Fruit fly (Drosophila melanogaster) Kc167 (cell line): ENCODE data around the gene RnpS1.

Source experiments
- Myc ChIP-seq: fragments of >200 bp; optimal IDR thresholded peaks from 2 replicates; lab custom pipeline; 2017; ENCODE audit warnings: missing external identifiers
- Sin3A ChIP-seq: fragments of >200 bp; optimal IDR thresholded peaks from 2 replicates; lab custom pipeline; 2018; ENCODE audit warnings: missing external identifiers
- h ChIP-seq: fragments of >200 bp; optimal IDR thresholded peaks from 3 replicates; lab custom pipeline; 2018; ENCODE audit warnings: missing external identifiers
- insv ChIP-seq: fragments of >200 bp; optimal IDR thresholded peaks from 3 replicates; lab custom pipeline; 2018; ENCODE audit warnings: missing external identifiers
- psq ChIP-seq: fragments of >200 bp; optimal IDR thresholded peaks from 2 replicates; lab custom pipeline; 2017; ENCODE audit warnings: missing external identifiers
- ttk ChIP-seq: sonication (Bioruptor generic); optimal IDR thresholded peaks from 2 replicates; lab custom pipeline; 2017; ENCODE audit warnings: missing external identifiers

The RnpS1 gene

DNA sequence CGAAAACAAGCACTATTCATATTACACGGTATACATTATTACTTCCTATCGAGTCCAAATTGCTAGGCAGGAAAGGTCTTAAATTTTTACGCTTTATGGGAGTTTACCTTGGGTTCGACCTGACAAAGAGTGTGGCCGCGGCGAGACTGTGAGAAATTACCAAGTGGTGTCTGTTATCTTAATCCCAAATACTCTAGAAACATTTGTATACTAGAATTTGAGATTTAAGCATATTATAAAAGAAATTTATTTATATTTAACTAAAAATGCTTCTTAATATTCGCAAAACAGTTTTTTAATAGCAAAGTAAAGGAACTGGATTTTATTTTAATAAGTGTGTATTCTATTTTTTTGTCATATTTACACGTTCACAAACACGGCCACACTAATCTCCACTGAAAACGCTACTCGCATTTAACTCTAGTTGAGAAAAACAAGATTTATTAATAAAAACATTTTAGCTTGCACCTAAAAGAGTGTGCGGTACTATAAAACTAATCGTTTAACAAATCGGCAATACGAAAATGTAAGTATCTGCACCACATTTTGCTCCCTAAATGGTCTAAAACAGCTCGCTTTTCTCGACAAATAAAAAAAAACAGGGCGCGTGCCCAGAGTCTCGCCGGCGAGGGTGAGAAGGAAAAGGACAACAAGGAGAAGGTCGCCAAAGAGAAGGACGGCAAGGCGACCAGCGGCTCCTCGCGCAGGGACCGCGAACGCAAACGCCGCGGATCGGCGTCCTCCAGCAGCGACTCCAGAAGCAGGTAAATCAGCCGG lies at the start of gene RnpS1, which contains the start of gene mura:
Gene RnpS1, plus strand, starts transcription at position 376 of the 777 bp plus-strand sequence.
Gene mura, minus strand, starts transcription at position 148 of the 777 bp plus-strand sequence.
- TF ChIP-seq Myc (lab: Kevin White, UChicago): no peak
- no peak for TF ChIP-seq psq (lab: Kevin White, UChicago)
- no peak for TF ChIP-seq Sin3A
- TF ChIP-seq insv: no peak
- no peak for TF ChIP-seq h
- TF ChIP-seq ttk: no peak

DNA sequence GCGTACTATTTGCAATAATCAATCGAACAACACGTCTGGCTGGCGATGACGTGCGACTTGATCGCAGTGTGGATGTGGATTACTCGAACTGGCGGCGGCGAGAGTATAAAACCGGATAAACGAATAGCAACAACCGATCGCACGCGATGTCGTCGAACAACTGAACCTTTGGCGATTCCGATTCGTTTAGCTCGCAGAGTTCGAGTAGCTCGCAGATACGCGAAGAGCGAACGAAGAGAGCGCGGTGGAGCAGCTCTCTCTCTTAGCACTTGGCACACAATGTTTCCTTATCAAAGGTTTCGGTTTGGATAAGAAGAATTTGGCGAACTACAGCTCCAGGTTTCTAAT lies 49.4 kb upstream of the RnpS1 start, which contains the start of gene RhoL:
Gene RhoL, minus strand, starts transcription at position 166 of the 348 bp plus-strand sequence.
- TF ChIP-seq h: no peak
- no peak for TF ChIP-seq psq (lab: Kevin White, UChicago)
- TF ChIP-seq ttk: no peak
- no peak for TF ChIP-seq insv
- no peak for TF ChIP-seq Myc (lab: Kevin White, UChicago)
- TF ChIP-seq Sin3A: no peak

DNA sequence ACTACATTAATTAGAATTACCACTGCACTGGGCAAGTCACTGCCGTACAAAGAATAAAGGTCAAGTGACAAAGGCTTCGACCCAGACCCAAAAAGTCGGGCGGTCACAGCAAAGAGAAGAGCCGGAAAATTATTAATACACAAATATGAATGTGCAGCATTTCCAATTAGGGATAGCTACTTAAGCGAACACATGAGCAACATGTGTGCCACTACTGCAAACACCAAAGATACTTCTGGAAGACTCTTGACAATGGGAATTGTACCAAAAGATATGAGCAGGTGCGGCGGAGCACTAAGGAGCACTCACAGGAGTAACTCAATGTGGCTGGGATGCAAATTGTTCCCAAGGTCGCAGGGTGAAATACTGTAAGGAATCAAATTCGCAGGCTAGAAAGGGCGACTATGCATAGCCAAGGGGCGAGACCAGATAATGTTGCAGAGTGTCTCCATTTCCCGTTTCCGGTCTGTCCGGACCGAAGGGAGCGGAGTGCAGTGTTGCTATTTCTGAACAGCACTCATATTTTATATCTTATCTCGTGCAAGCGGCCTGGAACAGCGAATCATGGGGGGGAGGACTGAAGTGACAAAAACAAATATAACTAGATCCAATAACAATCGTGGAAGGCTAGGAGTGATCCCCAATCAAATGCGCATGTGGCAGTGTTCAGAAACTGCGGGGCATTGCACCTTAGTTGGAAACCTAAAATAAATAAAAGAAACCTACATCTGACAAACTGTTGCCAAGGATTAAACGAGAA lies 48.3 kb upstream of the RnpS1 start:
- TF ChIP-seq Sin3A: no peak

DNA sequence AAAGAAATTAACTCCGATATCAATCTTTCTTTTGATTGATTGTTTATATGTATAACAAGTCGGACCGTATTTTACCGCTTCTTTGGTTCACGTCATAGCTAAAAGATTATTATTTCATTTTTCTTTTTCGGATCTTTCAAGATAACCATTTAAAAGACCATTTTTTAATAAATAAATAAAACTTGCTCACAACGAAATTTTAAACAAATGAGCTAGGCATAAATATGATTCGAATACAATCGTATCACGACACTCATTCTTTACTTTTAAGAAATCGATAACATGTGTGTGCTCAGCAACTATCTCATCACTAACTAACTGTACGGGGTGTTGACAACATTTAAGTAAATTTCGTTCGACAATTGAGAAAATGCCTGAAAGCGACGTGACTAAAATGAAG lies 47.5 kb upstream of the RnpS1 start, which contains the start of gene CG8149:
Gene CG8149, plus strand, starts transcription at position 302 of the 400 bp plus-strand sequence.
- TF ChIP-seq psq (lab: Kevin White, UChicago) (no peak), Sin3A (no peak), ttk (no peak), Myc (lab: Kevin White, UChicago) (no peak), h (no peak), insv (no peak)

DNA sequence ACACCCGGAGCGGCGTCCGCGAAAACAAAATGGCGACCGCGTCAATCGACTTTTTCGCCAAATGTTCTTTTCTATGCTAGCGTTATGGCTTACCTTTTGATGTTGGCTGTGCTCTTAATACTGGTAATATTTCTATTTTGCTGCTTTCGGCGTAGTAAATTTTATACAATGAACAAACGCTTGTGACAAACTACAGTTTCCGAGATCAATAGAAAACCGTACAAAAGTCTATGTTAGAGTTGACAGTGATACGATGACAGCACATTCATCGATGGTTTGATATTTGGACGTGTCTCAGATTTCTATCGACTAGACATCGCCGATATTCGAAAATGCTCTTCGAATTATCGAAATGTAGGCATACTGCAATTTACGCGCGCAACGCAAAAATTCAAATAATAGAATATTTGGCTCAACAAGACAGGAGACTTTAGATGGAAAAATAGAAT lies 41.7 kb upstream of the RnpS1 start, which contains the start of gene rump:
Gene rump, minus strand, starts transcription at position 255 of the 449 bp plus-strand sequence.
- TF ChIP-seq ttk: no peak

DNA sequence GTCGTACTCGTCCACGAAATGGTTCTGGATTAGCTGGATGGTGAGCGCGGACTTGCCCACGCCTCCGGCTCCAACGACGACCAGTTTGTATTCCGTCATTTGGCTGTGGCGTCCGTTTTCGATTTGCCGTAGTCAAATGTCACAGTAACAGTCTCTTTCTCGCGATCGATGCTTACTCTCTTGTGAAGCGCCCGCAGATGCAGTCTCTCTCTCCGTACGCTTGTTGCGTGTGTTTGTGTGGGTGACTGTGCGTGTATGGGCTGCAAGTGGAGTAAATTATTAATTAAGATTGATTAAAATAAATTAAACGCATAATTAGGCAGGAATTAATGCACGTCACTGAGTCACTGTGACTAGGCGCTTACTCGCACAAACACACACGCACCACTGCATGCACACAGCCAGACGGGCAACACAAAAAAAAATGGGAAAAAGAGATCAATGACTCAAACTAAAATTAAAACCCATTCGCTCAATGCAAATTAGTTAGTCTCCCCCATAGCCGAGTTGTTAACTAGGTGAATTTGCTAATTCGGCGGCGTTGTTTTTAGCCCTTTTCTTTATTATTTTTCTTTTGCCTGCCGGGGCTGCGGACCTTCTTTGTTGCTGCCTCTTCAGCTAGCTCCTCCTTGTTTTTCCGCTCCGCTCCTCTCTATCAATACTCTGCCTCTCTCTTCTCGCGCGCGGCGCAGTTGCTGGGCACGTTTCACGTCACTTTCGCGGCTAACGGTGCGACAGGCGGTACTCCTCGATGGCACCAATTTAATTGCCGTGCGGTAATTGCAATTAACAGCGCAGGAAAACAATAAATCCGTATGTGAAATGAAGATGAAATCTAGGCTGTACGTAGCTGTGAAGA lies 39.4 kb upstream of the RnpS1 start:
- TF ChIP-seq insv (no peak), Myc (lab: Kevin White, UChicago) (no peak), h (no peak), psq (lab: Kevin White, UChicago) (no peak), Sin3A (no peak), ttk (no peak)

DNA sequence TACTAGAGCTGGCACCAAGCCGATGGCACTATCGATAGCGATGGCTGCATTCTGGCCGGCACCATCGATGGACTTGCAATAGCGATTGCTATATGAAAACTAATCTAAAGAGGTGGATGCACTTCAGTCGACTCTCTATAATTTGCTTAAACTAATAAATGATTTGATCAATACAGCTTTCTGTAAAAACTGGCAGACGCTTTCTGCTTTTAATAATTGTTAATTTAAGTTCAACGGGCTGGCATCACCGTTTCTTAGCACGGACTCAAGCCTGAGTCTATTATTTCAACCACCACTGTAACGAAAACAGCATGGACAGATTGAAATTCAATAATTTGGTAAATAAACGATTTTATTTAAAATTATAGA lies 38.8 kb upstream of the RnpS1 start, which contains the start of the genes Ras85D and Rlb1:
Gene Ras85D, minus strand, starts transcription at position 16 of the 369 bp plus-strand sequence.
Gene Rlb1, plus strand, starts transcription at position 276 of the 369 bp plus-strand sequence.
- no peak for TF ChIP-seq h
- no peak for TF ChIP-seq ttk
- TF ChIP-seq psq (lab: Kevin White, UChicago): no peak
- no peak for TF ChIP-seq insv
- TF ChIP-seq Sin3A: no peak
- no peak for TF ChIP-seq Myc (lab: Kevin White, UChicago)

DNA sequence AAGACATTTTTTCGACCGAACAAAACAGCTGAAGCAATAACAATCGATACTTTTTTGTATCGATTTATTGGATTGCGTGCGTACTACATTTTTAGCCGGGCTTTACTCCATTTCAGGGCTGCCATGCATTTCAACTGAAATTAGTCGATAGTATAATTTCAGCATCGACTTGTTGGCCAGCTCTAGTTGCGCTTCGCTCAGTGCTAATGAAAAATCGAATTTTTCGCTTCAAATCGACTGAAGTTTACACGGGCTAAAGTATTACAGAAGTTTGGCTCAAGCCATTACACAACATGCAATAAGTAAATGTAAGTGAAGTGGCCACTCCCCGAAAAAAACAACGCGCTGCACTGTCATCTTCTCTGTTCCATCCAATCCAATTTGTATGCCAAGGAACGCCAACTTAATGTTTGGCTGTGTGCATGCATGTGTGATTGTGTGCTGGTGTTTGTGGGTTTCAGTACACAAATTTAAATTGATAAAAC lies 35.9 kb upstream of the RnpS1 start, which contains the start of the genes mRpL47, CG8176 and Kdm3:
Gene mRpL47, minus strand, starts transcription at position 49 of the 485 bp plus-strand sequence.
Gene CG8176, plus strand, starts transcription at position 148 of the 485 bp plus-strand sequence.
Gene Kdm3, plus strand, starts transcription at position 148 of the 485 bp plus-strand sequence.
- no peak for TF ChIP-seq ttk
- no peak for TF ChIP-seq Myc (lab: Kevin White, UChicago)
- no peak for TF ChIP-seq h
- TF ChIP-seq psq (lab: Kevin White, UChicago): no peak
- TF ChIP-seq Sin3A: no peak
- TF ChIP-seq insv: no peak

DNA sequence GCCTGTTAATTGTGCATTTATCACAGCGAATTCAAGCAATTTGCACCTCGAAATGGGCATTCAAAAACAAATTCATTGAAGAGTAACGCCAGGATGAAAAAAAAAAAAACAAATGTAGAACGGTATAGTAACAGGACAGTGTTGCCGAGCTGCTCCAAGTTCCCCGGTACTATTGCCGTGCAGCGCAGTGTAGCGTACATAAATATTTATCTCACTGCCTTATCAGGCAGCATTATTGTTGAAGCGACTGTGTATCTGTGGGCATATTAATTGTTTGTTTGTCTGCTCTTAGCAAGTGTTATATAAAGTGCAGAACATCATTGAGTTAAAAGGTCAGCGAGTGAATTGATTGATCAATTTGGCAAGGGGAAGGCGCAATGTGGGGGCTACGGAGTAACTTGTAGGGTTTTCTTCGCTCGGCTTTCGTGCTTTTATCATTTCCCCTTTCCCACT lies 35.4 kb upstream of the RnpS1 start:
- TF ChIP-seq insv (no peak), Myc (lab: Kevin White, UChicago) (no peak), ttk (no peak), h (no peak), Sin3A (no peak), psq (lab: Kevin White, UChicago) (no peak)

DNA sequence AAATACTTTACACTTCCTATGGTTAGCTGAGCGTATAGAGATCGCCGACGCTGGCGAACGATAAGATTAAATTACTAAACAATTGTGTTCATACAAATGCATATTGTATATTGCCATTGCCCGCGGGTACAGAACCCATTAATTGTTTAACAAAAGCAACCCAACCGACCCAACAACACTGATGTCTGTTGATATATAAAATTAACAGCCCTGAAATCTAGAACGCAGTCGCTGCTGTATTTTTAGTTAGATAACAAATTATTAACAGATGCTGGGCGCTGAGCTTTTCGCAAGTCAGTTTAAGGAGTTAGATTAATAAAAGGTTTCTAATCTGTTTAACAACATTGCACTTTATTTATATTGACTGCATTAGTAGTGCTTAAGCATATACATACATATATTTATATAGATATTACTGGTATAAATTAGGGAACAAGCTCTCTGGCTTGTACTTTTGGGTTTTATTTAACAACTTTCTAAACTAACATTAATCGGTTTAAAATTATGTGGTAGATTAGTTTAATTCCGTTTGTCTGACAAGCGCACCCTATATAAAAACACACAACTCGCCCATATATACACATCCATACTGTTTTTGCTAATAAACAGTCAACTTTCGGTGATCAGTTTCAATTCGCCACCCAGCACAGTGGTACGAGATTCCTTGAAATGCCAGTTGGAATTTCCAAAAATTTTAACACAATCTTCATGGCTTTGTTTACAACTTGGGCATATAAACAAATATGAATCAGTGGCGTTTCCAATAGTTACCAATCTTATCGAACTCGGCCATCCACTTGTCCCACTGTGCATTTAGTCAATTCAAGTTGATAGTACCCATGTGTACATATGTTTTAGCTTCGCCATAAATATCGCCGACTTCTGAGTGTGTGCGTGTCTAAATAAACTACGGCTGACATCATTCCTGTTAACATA lies 23.7 kb upstream of the RnpS1 start:
- no peak for TF ChIP-seq h

DNA sequence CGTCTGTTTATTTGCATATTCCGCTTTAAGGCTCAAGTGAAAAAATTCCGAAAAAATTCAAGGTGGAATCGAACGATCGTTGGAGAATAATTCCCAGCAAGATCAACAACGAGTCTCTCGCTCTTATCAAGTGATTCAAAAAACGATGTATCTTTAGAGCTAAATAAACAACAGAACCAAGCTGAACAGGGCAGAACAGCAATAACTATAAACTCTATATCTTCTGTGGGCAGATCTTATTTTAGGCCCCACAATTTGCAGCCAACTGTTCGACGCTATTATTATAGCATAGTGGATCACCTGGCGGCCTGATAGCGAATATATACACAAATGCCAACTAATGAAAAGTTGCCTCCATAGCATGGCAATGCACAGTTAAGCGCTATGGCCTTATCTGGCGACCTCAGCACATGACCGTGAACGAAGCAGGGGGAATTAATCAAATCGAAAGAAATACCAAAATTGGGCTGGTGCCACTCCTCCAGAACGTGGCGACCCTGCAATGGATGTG lies 22.4 kb upstream of the RnpS1 start:
- TF ChIP-seq Myc (lab: Kevin White, UChicago) (no peak), h (no peak), Sin3A (no peak), psq (lab: Kevin White, UChicago) (no peak), insv (no peak)
